Fruit fly (Drosophila melanogaster) whole organism, embryonic: Measurements from ENCODE around the gene mRpL4.

Experiments
- Atf6 ChIP-seq: fragments of 200-800 bp; sonication (Bioruptor generic); IDR thresholded peaks from 2 replicates; pipeline ENCODE4 v1.3.6; 2022; ENCODE audit warnings: missing biosample characterization, missing genetic modification characterization
- BEAF-32 ChIP-seq: fragments of 200-800 bp; sonication (Bioruptor generic); optimal IDR thresholded peaks from 3 replicates; lab custom pipeline; 2017; ENCODE audit warnings: missing biosample characterization, missing genetic modification characterization, mild to moderate bottlenecking, moderate library complexity, missing genetic modification reagents
- CG10209 ChIP-seq: fragments of 200-800 bp; sonication (Bioruptor generic); optimal IDR thresholded peaks from 3 replicates; lab custom pipeline; 2017; ENCODE audit warnings: missing biosample characterization, mild to moderate bottlenecking, missing genetic modification characterization, missing genetic modification reagents
- CG11085 ChIP-seq: fragments of 200-800 bp; sonication (Bioruptor generic); IDR thresholded peaks from 2 replicates; pipeline ENCODE4 v1.3.6; 2022; ENCODE audit warnings: missing biosample characterization, missing genetic modification characterization
- CG11247 ChIP-seq: fragments of 200-800 bp; sonication (Bioruptor generic); IDR thresholded peaks from 2 replicates; pipeline ENCODE4 v1.3.6; 2022; ENCODE audit warnings: missing biosample characterization, missing genetic modification characterization
- CG11695 ChIP-seq: fragments of 200-800 bp; sonication (Bioruptor generic); IDR thresholded peaks from 3 replicates; pipeline ENCODE4 v1.3.6; 2022; ENCODE audit warnings: missing biosample characterization, missing genetic modification characterization
- CG13123 ChIP-seq: fragments of 200-800 bp; sonication (Bioruptor generic); optimal IDR thresholded peaks from 2 replicates; lab custom pipeline; 2016; ENCODE audit warnings: missing biosample characterization, missing genetic modification characterization
- CG13775 ChIP-seq: fragments of 200-800 bp; sonication (Bioruptor generic); optimal IDR thresholded peaks from 3 replicates; lab custom pipeline; 2017; ENCODE audit warnings: missing biosample characterization, mild to moderate bottlenecking, missing genetic modification characterization
- CG13894 ChIP-seq: fragments of 200-800 bp; sonication (Bioruptor generic); optimal IDR thresholded peaks from 3 replicates; lab custom pipeline; 2018; ENCODE audit warnings: missing biosample characterization, mild to moderate bottlenecking, missing genetic modification characterization, moderate library complexity
- CG1529 ChIP-seq: fragments of 200-800 bp; sonication (Bioruptor generic); optimal IDR thresholded peaks from 3 replicates; lab custom pipeline; 2018; ENCODE audit warnings: missing biosample characterization, missing genetic modification characterization
- CG15479 ChIP-seq: fragments of 200-800 bp; sonication (Bioruptor generic); optimal IDR thresholded peaks from 3 replicates; lab custom pipeline; 2019; ENCODE audit warnings: missing biosample characterization, mild to moderate bottlenecking, missing genetic modification characterization, moderate library complexity
- CG15601 ChIP-seq: fragments of 200-800 bp; sonication (Bioruptor generic); optimal IDR thresholded peaks from 3 replicates; lab custom pipeline; 2019; ENCODE audit warnings: missing biosample characterization, mild to moderate bottlenecking, missing genetic modification characterization, moderate library complexity
- CG17385 ChIP-seq: fragments of 200-800 bp; sonication (Bioruptor generic); optimal IDR thresholded peaks from 3 replicates; lab custom pipeline; 2018; ENCODE audit warnings: missing biosample characterization, mild to moderate bottlenecking, missing genetic modification characterization
- CG17802 ChIP-seq: fragments of 200-800 bp; sonication (Bioruptor generic); optimal IDR thresholded peaks from 2 replicates; lab custom pipeline; 2018; ENCODE audit warnings: missing biosample characterization, mild to moderate bottlenecking, missing genetic modification characterization, moderate library complexity
- CG30403 ChIP-seq: fragments of 200-800 bp; sonication (Bioruptor generic); optimal IDR thresholded peaks from 3 replicates; lab custom pipeline; 2016; ENCODE audit warnings: missing biosample characterization, missing genetic modification characterization
- CG31441 ChIP-seq: fragments of 200-800 bp; sonication (Bioruptor generic); IDR thresholded peaks from 2 replicates; pipeline ENCODE4 v1.3.6; 2022; ENCODE audit warnings: missing biosample characterization, missing genetic modification characterization
- CG6683 ChIP-seq: fragments of 200-800 bp; sonication (Bioruptor generic); optimal IDR thresholded peaks from 2 replicates; lab custom pipeline; 2017; ENCODE audit warnings: missing biosample characterization, mild to moderate bottlenecking, missing genetic modification characterization, missing genetic modification reagents
- CG6854 ChIP-seq: fragments of 200-800 bp; sonication (Bioruptor generic); optimal IDR thresholded peaks from 3 replicates; lab custom pipeline; 2017; ENCODE audit warnings: missing biosample characterization, mild to moderate bottlenecking, missing genetic modification characterization
- CG7372 ChIP-seq: fragments of 200-800 bp; sonication (Bioruptor generic); IDR thresholded peaks from 2 replicates; pipeline ENCODE4 v1.3.6; 2022; ENCODE audit warnings: missing biosample characterization, missing genetic modification characterization
- CG7963 ChIP-seq: fragments of 200-800 bp; sonication (Bioruptor generic); IDR thresholded peaks from 3 replicates; pipeline ENCODE4 v1.3.6; 2022; ENCODE audit warnings: missing biosample characterization, missing genetic modification characterization; ENCODE audit not compliant: partially characterized antibody
- CG8924 ChIP-seq: fragments of 200-800 bp; optimal IDR thresholded peaks from 3 replicates; lab custom pipeline; 2019; ENCODE audit warnings: missing biosample characterization, mild to moderate bottlenecking, missing genetic modification characterization, moderate library complexity
- CG8944 ChIP-seq: fragments of 200-800 bp; sonication (Bioruptor generic); optimal IDR thresholded peaks from 3 replicates; lab custom pipeline; 2016; ENCODE audit warnings: missing biosample characterization, missing genetic modification characterization
- CG9437 ChIP-seq: fragments of 200-800 bp; sonication (Bioruptor generic); optimal IDR thresholded peaks from 2 replicates; lab custom pipeline; 2018; ENCODE audit warnings: missing biosample characterization, mild to moderate bottlenecking, missing genetic modification characterization
- CTCF ChIP-seq: fragments of 200-800 bp; sonication (Bioruptor generic); optimal IDR thresholded peaks from 2 replicates; lab custom pipeline; 2017; ENCODE audit warnings: missing biosample characterization, mild to moderate bottlenecking, missing genetic modification characterization, moderate library complexity
- Dll ChIP-seq: fragments of 200-800 bp; sonication (Bioruptor generic); IDR thresholded peaks from 4 replicates; pipeline ENCODE4 v1.3.6; 2022; ENCODE audit warnings: missing biosample characterization, missing genetic modification characterization; ENCODE audit not compliant: partially characterized antibody
- Doc2 ChIP-seq: fragments of 200-800 bp; sonication (Bioruptor generic); IDR thresholded peaks from 2 replicates; pipeline ENCODE4 v1.3.6; 2022; ENCODE audit warnings: missing biosample characterization, missing genetic modification characterization
- Fer2 ChIP-seq: fragments of 200-800 bp; sonication (Bioruptor generic); optimal IDR thresholded peaks from 2 replicates; lab custom pipeline; 2018; ENCODE audit warnings: missing biosample characterization, mild to moderate bottlenecking, missing genetic modification characterization, moderate library complexity
- Gsc ChIP-seq: fragments of 200-800 bp; sonication (Bioruptor generic); IDR thresholded peaks from 2 replicates; pipeline ENCODE4 v1.3.6; 2022; ENCODE audit warnings: missing biosample characterization, missing genetic modification characterization
- HHEX ChIP-seq: fragments of 200-800 bp; sonication (Bioruptor generic); optimal IDR thresholded peaks from 3 replicates; lab custom pipeline; 2017; ENCODE audit warnings: missing biosample characterization, mild to moderate bottlenecking, missing genetic modification characterization, missing genetic modification reagents
- HLH3B ChIP-seq: fragments of 200-800 bp; sonication (Bioruptor generic); IDR thresholded peaks from 2 replicates; pipeline ENCODE4 v1.3.6; 2022; ENCODE audit warnings: missing biosample characterization, missing genetic modification characterization
- HLH4C ChIP-seq: fragments of 200-800 bp; sonication (Bioruptor generic); IDR thresholded peaks from 3 replicates; pipeline ENCODE4 v1.3.6; 2022; ENCODE audit warnings: missing biosample characterization, missing genetic modification characterization; ENCODE audit not compliant: partially characterized antibody
- Hr3 ChIP-seq: fragments of 200-800 bp; sonication (Bioruptor generic); optimal IDR thresholded peaks from 3 replicates; lab custom pipeline; 2016; ENCODE audit warnings: missing biosample characterization, missing genetic modification characterization
- Lim3 ChIP-seq: fragments of 200-800 bp; sonication (Bioruptor generic); IDR thresholded peaks from 2 replicates; pipeline ENCODE4 v1.3.6; 2022; ENCODE audit warnings: missing biosample characterization, missing genetic modification characterization
- Myb ChIP-seq: fragments of 200-800 bp; sonication (Bioruptor generic); optimal IDR thresholded peaks from 2 replicates; lab custom pipeline; 2016; ENCODE audit warnings: missing biosample characterization, missing genetic modification characterization
- Nf-YA ChIP-seq: fragments of 200-800 bp; sonication (Bioruptor generic); IDR thresholded peaks from 2 replicates; pipeline ENCODE4 v1.3.6; 2022; ENCODE audit warnings: missing biosample characterization, missing genetic modification characterization
- Spps ChIP-seq: fragments of 200-800 bp; sonication (Bioruptor generic); optimal IDR thresholded peaks from 2 replicates; lab custom pipeline; 2018; ENCODE audit warnings: missing biosample characterization, mild to moderate bottlenecking, missing genetic modification characterization
- Stat92E ChIP-seq, 3 experiments: fragments of >200 bp in 2 of 3; fragments of 200-800 bp in 1 of 3; sonication (Bioruptor generic) in 1 of 3; optimal IDR thresholded peaks; 2 replicates each; lab custom pipeline; 2017 to 2019; ENCODE audit warnings: missing biosample characterization in 3 of 3, missing genetic modification characterization in 3 of 3, mild to moderate bottlenecking in 1 of 3, moderate library complexity in 1 of 3
- ac ChIP-seq: fragments of 200-800 bp; sonication (Bioruptor generic); optimal IDR thresholded peaks from 3 replicates; lab custom pipeline; 2017; ENCODE audit warnings: missing biosample characterization, mild to moderate bottlenecking, missing genetic modification characterization
- corto ChIP-seq: fragments of 200-800 bp; sonication (Bioruptor generic); optimal IDR thresholded peaks from 2 replicates; lab custom pipeline; 2016; ENCODE audit warnings: missing biosample characterization, mild to moderate bottlenecking, missing genetic modification characterization, moderate library complexity
- dysf ChIP-seq: fragments of 200-800 bp; sonication (Bioruptor generic); IDR thresholded peaks from 3 replicates; pipeline ENCODE4 v1.3.6; 2022; ENCODE audit warnings: missing biosample characterization, missing genetic modification characterization
- fd3F ChIP-seq: fragments of 200-800 bp; sonication (Bioruptor generic); optimal IDR thresholded peaks from 2 replicates; lab custom pipeline; 2018; ENCODE audit warnings: missing biosample characterization, mild to moderate bottlenecking, missing genetic modification characterization, moderate library complexity
- fru ChIP-seq: fragments of >200 bp; optimal IDR thresholded peaks from 2 replicates; lab custom pipeline; 2017
- ftz-f1 ChIP-seq: fragments of 200-800 bp; sonication (Bioruptor generic); optimal IDR thresholded peaks from 2 replicates; lab custom pipeline; 2016; ENCODE audit warnings: missing biosample characterization, missing genetic modification characterization
- fu2 ChIP-seq: fragments of 200-800 bp; sonication (Bioruptor generic); optimal IDR thresholded peaks from 2 replicates; lab custom pipeline; 2016; ENCODE audit warnings: missing biosample characterization, missing genetic modification characterization
- odd ChIP-seq: fragments of 200-800 bp; sonication (Bioruptor generic); optimal IDR thresholded peaks from 2 replicates; lab custom pipeline; 2017; ENCODE audit warnings: missing biosample characterization, mild to moderate bottlenecking, missing genetic modification characterization
- pfk ChIP-seq: fragments of 200-800 bp; sonication (Bioruptor generic); optimal IDR thresholded peaks from 2 replicates; lab custom pipeline; 2018; ENCODE audit warnings: missing biosample characterization, mild to moderate bottlenecking, missing genetic modification characterization, moderate library complexity
- pros ChIP-seq: fragments of 200-800 bp; sonication (Bioruptor generic); optimal IDR thresholded peaks from 3 replicates; lab custom pipeline; 2019; ENCODE audit warnings: missing biosample characterization, mild to moderate bottlenecking, missing genetic modification characterization, moderate library complexity
- pum ChIP-seq: fragments of 200-800 bp; sonication (Bioruptor generic); optimal IDR thresholded peaks from 2 replicates; lab custom pipeline; 2016; ENCODE audit warnings: missing biosample characterization, missing genetic modification characterization
- sd ChIP-seq: fragments of 200-800 bp; sonication (Bioruptor generic); optimal IDR thresholded peaks from 3 replicates; lab custom pipeline; 2018; ENCODE audit warnings: missing biosample characterization, mild to moderate bottlenecking, missing genetic modification characterization, moderate library complexity
- sug ChIP-seq: fragments of 200-800 bp; optimal IDR thresholded peaks from 2 replicates; lab custom pipeline; 2019; ENCODE audit warnings: missing biosample characterization, mild to moderate bottlenecking, missing genetic modification characterization, moderate library complexity
- wor ChIP-seq: fragments of 200-800 bp; sonication (Bioruptor generic); IDR thresholded peaks from 2 replicates; pipeline ENCODE4 v1.3.6; 2022; ENCODE audit warnings: missing biosample characterization, missing genetic modification characterization

Gene mRpL4

dm6 chr2L:16350160-16350633 lies 21.3 kb upstream of the mRpL4 start (continued):
- TF ChIP-seq CG15601 (tag; lab: Kevin White, UChicago) (no peak), corto (GFP tag; lab: Kevin White, UChicago) (no peak), CG17385 (GFP tag; lab: Kevin White, UChicago) (peak; percentile 98), sd (tag; lab: Kevin White, UChicago) (no peak), BEAF-32 (GFP tag; lab: Kevin White, UChicago) (peak; percentile 75), Dll (GFP tag; lab: Robert Waterston, UW) (peak; percentile 70; the same call in 3 of the 4 replicates), Doc2 (GFP tag; lab: Robert Waterston, UW) (no peak), CG11085 (GFP tag; lab: Robert Waterston, UW) (peak; percentile 70), CG17802 (tag; lab: Kevin White, UChicago) (peak; percentile 35), sug (no peak), CTCF (GFP tag; lab: Kevin White, UChicago) (peak; percentile 89), CG1529 (GFP tag; lab: Kevin White, UChicago) (peak; percentile 10), CG13775 (GFP tag; lab: Kevin White, UChicago) (peak; percentile 80), CG9437 (GFP tag; lab: Kevin White, UChicago) (peak; percentile 48), dysf (GFP tag; lab: Robert Waterston, UW) (peak; percentile 73), HHEX (GFP tag; lab: Kevin White, UChicago) (no peak), Myb (GFP tag; lab: Kevin White, UChicago) (peak; percentile 65), CG11247 (peak; percentile 71), Gsc (0 out of 2 replicates have a peak, but pooled peaks have one; percentile 20), pum (GFP tag; lab: Kevin White, UChicago) (peak; percentile 53), Hr3 (GFP tag; lab: Kevin White, UChicago) (peak; percentile 73), CG7372 (GFP tag; lab: Robert Waterston, UW) (peak; percentile 47; the same call in 1 of the 2 replicates), CG7963 (no peak), CG15479 (GFP tag; lab: Kevin White, UChicago) (peak; percentile 23), fru (lab: Kevin White, UChicago) (no peak), pros (GFP tag; lab: Kevin White, UChicago) (no peak), CG11695 (GFP tag; lab: Robert Waterston, UW) (peak; percentile 55; the same call in 1 of the 3 replicates), CG8924 (tag; lab: Kevin White, UChicago) (peak; percentile 71), Lim3 (GFP tag; lab: Robert Waterston, UW) (peak; percentile 62; the same call in 1 of the 2 replicates), wor (GFP tag; lab: Robert Waterston, UW) (peak; percentile 66; the same call in 1 of the 2 replicates), CG13123 (GFP tag; lab: Kevin White, UChicago) (peak; percentile 43), HLH4C (GFP tag; lab: Robert Waterston, UW) (peak; percentile 50; the same call in 2 of the 3 replicates), Stat92E (GFP tag; optimal IDR thresholded peaks at IDR 0.05; lab: Kevin White, UChicago) (no peak), Fer2 (no peak), CG8944 (GFP tag; lab: Kevin White, UChicago) (peak; percentile 64), CG30403 (GFP tag; lab: Kevin White, UChicago) (peak; percentile 76), fd3F (GFP tag; lab: Kevin White, UChicago) (peak; percentile 68), pfk (peak; percentile 67), Spps (tag; lab: Kevin White, UChicago) (no peak), CG10209 (peak; percentile 75), odd (no peak), Atf6 (GFP tag; lab: Robert Waterston, UW) (peak; percentile 77), fu2 (GFP tag; lab: Kevin White, UChicago) (peak; percentile 47), ac (GFP tag; lab: Kevin White, UChicago) (peak; percentile 20), CG6854 (GFP tag; lab: Kevin White, UChicago) (peak; percentile 41), HLH3B (GFP tag; lab: Robert Waterston, UW) (peak; percentile 80), CG31441 (no peak), Nf-YA (GFP tag; lab: Robert Waterston, UW) (peak; percentile 76), CG13894 (tag; lab: Kevin White, UChicago) (no peak), CG6683 (GFP tag; lab: Kevin White, UChicago) (no peak), ftz-f1 (no peak)
